Fruit fly (Drosophila melanogaster) whole organism, embryonic: ENCODE measurements around the gene CG6481.

Experiments
- Awh ChIP-seq: fragments of 200-800 bp; sonication (Bioruptor generic); IDR thresholded peaks from 2 replicates; pipeline ENCODE4, ENCODE4 v1.3.6; 2022; ENCODE audit warnings: missing biosample characterization, missing genetic modification characterization
- CG10267 ChIP-seq: fragments of 200-800 bp; sonication (Bioruptor generic); optimal IDR thresholded peaks from 2 replicates; lab custom pipeline; 2018; ENCODE audit warnings: missing biosample characterization, mild to moderate bottlenecking, missing genetic modification characterization, moderate library complexity
- CG10979 ChIP-seq: fragments of 200-800 bp; sonication (Bioruptor generic); optimal IDR thresholded peaks from 2 replicates; lab custom pipeline; 2018; ENCODE audit warnings: missing biosample characterization, mild to moderate bottlenecking, missing genetic modification characterization, moderate library complexity
- CG11456 ChIP-seq: fragments of 200-800 bp; sonication (Bioruptor generic); IDR thresholded peaks from 3 replicates; pipeline ENCODE4 v1.3.6; 2022; ENCODE audit warnings: missing biosample characterization, missing genetic modification characterization
- CG11504 ChIP-seq: fragments of 200-800 bp; sonication (Bioruptor generic); optimal IDR thresholded peaks from 3 replicates; lab custom pipeline; 2019; ENCODE audit warnings: missing biosample characterization, mild to moderate bottlenecking, missing genetic modification characterization, moderate library complexity
- CG11696 ChIP-seq: fragments of 200-800 bp; sonication (Bioruptor generic); IDR thresholded peaks from 2 replicates; pipeline ENCODE4 v1.3.6; 2022; ENCODE audit warnings: missing biosample characterization, missing genetic modification characterization
- CG12391 ChIP-seq: fragments of 200-800 bp; sonication (Bioruptor generic); optimal IDR thresholded peaks from 3 replicates; lab custom pipeline; 2018; ENCODE audit warnings: missing biosample characterization, mild to moderate bottlenecking, missing genetic modification characterization, moderate library complexity
- CG12659 ChIP-seq: fragments of 200-800 bp; sonication (Bioruptor generic); optimal IDR thresholded peaks from 3 replicates; lab custom pipeline; 2017; ENCODE audit warnings: mild to moderate bottlenecking, missing biosample characterization, missing genetic modification reagents, missing genetic modification characterization
- CG14050 ChIP-seq: fragments of 200-800 bp; sonication (Bioruptor generic); IDR thresholded peaks from 3 replicates; pipeline ENCODE4 v1.3.6; 2022; ENCODE audit warnings: missing biosample characterization, missing genetic modification characterization
- CG16813 ChIP-seq: fragments of 200-800 bp; sonication (Bioruptor generic); IDR thresholded peaks from 3 replicates; pipeline ENCODE4 v1.3.6; 2022; ENCODE audit warnings: missing biosample characterization, missing genetic modification characterization; ENCODE audit not compliant: partially characterized antibody
- CG16815 ChIP-seq: fragments of 200-800 bp; sonication (Bioruptor generic); optimal IDR thresholded peaks from 3 replicates; lab custom pipeline; 2017; ENCODE audit warnings: missing biosample characterization, mild to moderate bottlenecking, missing genetic modification characterization
- CG17359 ChIP-seq: fragments of 200-800 bp; sonication (Bioruptor generic); optimal IDR thresholded peaks from 3 replicates; lab custom pipeline; 2018; ENCODE audit warnings: missing biosample characterization, mild to moderate bottlenecking, missing genetic modification characterization, moderate library complexity
- CG17612 ChIP-seq: fragments of 200-800 bp; sonication (Bioruptor generic); IDR thresholded peaks from 2 replicates; pipeline ENCODE4 v1.3.6; 2022; ENCODE audit warnings: missing biosample characterization, missing genetic modification characterization
- CG18599 ChIP-seq: fragments of 200-800 bp; sonication (Bioruptor generic); optimal IDR thresholded peaks from 3 replicates; lab custom pipeline; 2017; ENCODE audit warnings: missing biosample characterization, missing genetic modification characterization, mild to moderate bottlenecking, moderate library complexity, missing genetic modification reagents
- CG32772 ChIP-seq: fragments of 200-800 bp; sonication (Bioruptor generic); IDR thresholded peaks from 2 replicates; pipeline ENCODE4 v1.3.6; 2022; ENCODE audit warnings: missing biosample characterization, missing genetic modification characterization
- CG34376 ChIP-seq: fragments of 200-800 bp; sonication (Bioruptor generic); optimal IDR thresholded peaks from 2 replicates; lab custom pipeline; 2018; ENCODE audit warnings: missing biosample characterization, mild to moderate bottlenecking, missing genetic modification characterization
- CG3995 ChIP-seq: fragments of 200-800 bp; sonication (Bioruptor generic); optimal IDR thresholded peaks from 3 replicates; lab custom pipeline; 2016; ENCODE audit warnings: missing biosample characterization, missing genetic modification characterization
- CG4282 ChIP-seq: fragments of 200-800 bp; sonication (Bioruptor generic); optimal IDR thresholded peaks from 2 replicates; lab custom pipeline; 2016; ENCODE audit warnings: missing biosample characterization, missing genetic modification characterization
- CG9727 ChIP-seq: fragments of 200-800 bp; sonication (Bioruptor generic); optimal IDR thresholded peaks from 3 replicates; lab custom pipeline; 2017; ENCODE audit warnings: missing biosample characterization, mild to moderate bottlenecking, missing genetic modification characterization
- CG9932 ChIP-seq: fragments of 200-800 bp; sonication (Bioruptor generic); IDR thresholded peaks from 2 replicates; pipeline ENCODE4 v1.3.6; 2022; ENCODE audit warnings: missing biosample characterization, missing genetic modification characterization
- Chrac-16 ChIP-seq: fragments of 200-800 bp; sonication (Bioruptor generic); optimal IDR thresholded peaks from 3 replicates; lab custom pipeline; 2016; ENCODE audit warnings: missing biosample characterization, missing genetic modification characterization
- CoRest ChIP-seq: fragments of 200-800 bp; sonication (Bioruptor generic); optimal IDR thresholded peaks from 3 replicates; lab custom pipeline; 2018; ENCODE audit warnings: missing biosample characterization, mild to moderate bottlenecking, missing genetic modification characterization, moderate library complexity
- Mad ChIP-seq: fragments of 200-800 bp; sonication (Bioruptor generic); optimal IDR thresholded peaks from 2 replicates; lab custom pipeline; 2016; ENCODE audit warnings: missing biosample characterization, missing genetic modification characterization
- Max ChIP-seq: fragments of 200-800 bp; sonication (Bioruptor generic); optimal IDR thresholded peaks from 2 replicates; lab custom pipeline; 2016; ENCODE audit warnings: missing biosample characterization, mild to moderate bottlenecking, missing genetic modification characterization
- Meics ChIP-seq: fragments of 200-800 bp; sonication (Bioruptor generic); optimal IDR thresholded peaks from 2 replicates; lab custom pipeline; 2017; ENCODE audit warnings: missing biosample characterization, mild to moderate bottlenecking, missing genetic modification characterization
- Mes4 ChIP-seq: fragments of 200-800 bp; sonication (Bioruptor generic); optimal IDR thresholded peaks from 2 replicates; lab custom pipeline; 2016; ENCODE audit warnings: missing biosample characterization, missing genetic modification characterization
- Myb ChIP-seq: fragments of 200-800 bp; sonication (Bioruptor generic); optimal IDR thresholded peaks from 2 replicates; lab custom pipeline; 2016; ENCODE audit warnings: missing biosample characterization, missing genetic modification characterization
- Nf-YC ChIP-seq: fragments of 200-800 bp; optimal IDR thresholded peaks from 3 replicates; lab custom pipeline; 2019; ENCODE audit warnings: missing biosample characterization, mild to moderate bottlenecking, missing genetic modification characterization, moderate library complexity
- PHDP ChIP-seq: fragments of 200-800 bp; sonication (Bioruptor generic); optimal IDR thresholded peaks from 3 replicates; lab custom pipeline; 2018; ENCODE audit warnings: missing biosample characterization, mild to moderate bottlenecking, missing genetic modification characterization, moderate library complexity
- Trl ChIP-seq, 3 experiments: fragments of >200 bp in 2 of 3; fragments of 200-800 bp in 1 of 3; sonication (Bioruptor generic) in 1 of 3; optimal IDR thresholded peaks; 2 replicates in 1 of 3; 3 replicates in 2 of 3; lab custom pipeline; 2016 to 2017; ENCODE audit warnings: missing biosample characterization in 1 of 3, missing genetic modification characterization in 1 of 3
- Xrp1 ChIP-seq: fragments of 200-800 bp; sonication (Bioruptor generic); IDR thresholded peaks from 2 replicates; pipeline ENCODE4 v1.3.6; 2022; ENCODE audit warnings: missing biosample characterization, missing genetic modification characterization
- bbx ChIP-seq: fragments of 200-800 bp; sonication (Bioruptor generic); IDR thresholded peaks from 2 replicates; pipeline ENCODE4 v1.3.6; 2022; ENCODE audit warnings: missing biosample characterization, missing genetic modification characterization; ENCODE audit not compliant: partially characterized antibody
- bsh ChIP-seq, 2 experiments: fragments of 200-800 bp; sonication (Bioruptor generic); optimal IDR thresholded peaks; 2 replicates each; lab custom pipeline; 2017 to 2018; ENCODE audit warnings: mild to moderate bottlenecking in 2 of 2, missing biosample characterization in 2 of 2, missing genetic modification characterization in 2 of 2, moderate library complexity in 1 of 2
- btn ChIP-seq: fragments of 200-800 bp; sonication (Bioruptor generic); optimal IDR thresholded peaks from 2 replicates; lab custom pipeline; 2016; ENCODE audit warnings: missing biosample characterization, missing genetic modification characterization
- chif ChIP-seq, 2 experiments: fragments of 200-800 bp; sonication (Bioruptor generic); optimal IDR thresholded peaks; 3 replicates each; lab custom pipeline; 2016; ENCODE audit warnings: missing biosample characterization in 2 of 2, missing genetic modification characterization in 2 of 2
- dmrt11E ChIP-seq: fragments of 200-800 bp; sonication (Bioruptor generic); optimal IDR thresholded peaks from 3 replicates; lab custom pipeline; 2018; ENCODE audit warnings: missing biosample characterization, mild to moderate bottlenecking, missing genetic modification characterization, moderate library complexity
- fd64A ChIP-seq: fragments of 200-800 bp; sonication (Bioruptor generic); optimal IDR thresholded peaks from 3 replicates; lab custom pipeline; 2018; ENCODE audit warnings: missing biosample characterization, mild to moderate bottlenecking, missing genetic modification characterization
- gcm2 ChIP-seq: fragments of 200-800 bp; sonication (Bioruptor generic); optimal IDR thresholded peaks from 2 replicates; lab custom pipeline; 2016; ENCODE audit warnings: missing biosample characterization, missing genetic modification characterization
- grau ChIP-seq: fragments of 200-800 bp; optimal IDR thresholded peaks from 3 replicates; lab custom pipeline; 2019; ENCODE audit warnings: missing biosample characterization, mild to moderate bottlenecking, missing genetic modification characterization, moderate library complexity
- hth ChIP-seq: fragments of >200 bp; optimal IDR thresholded peaks from 2 replicates; lab custom pipeline; 2017; ENCODE audit warnings: inconsistent platforms
- nmo ChIP-seq: fragments of 200-800 bp; sonication (Bioruptor generic); optimal IDR thresholded peaks from 2 replicates; lab custom pipeline; 2018; ENCODE audit warnings: missing biosample characterization, mild to moderate bottlenecking, missing genetic modification characterization, moderate library complexity
- oc ChIP-seq: fragments of 200-800 bp; sonication (Bioruptor generic); optimal IDR thresholded peaks from 2 replicates; lab custom pipeline; 2018; ENCODE audit warnings: missing biosample characterization, mild to moderate bottlenecking, missing genetic modification characterization, moderate library complexity
- pb ChIP-seq: fragments of 200-800 bp; sonication (Bioruptor generic); optimal IDR thresholded peaks from 3 replicates; lab custom pipeline; 2016; ENCODE audit warnings: missing biosample characterization, missing genetic modification characterization
- prd ChIP-seq, 3 experiments: fragments of >200 bp in 2 of 3; fragments of 200-800 bp in 1 of 3; sonication (Bioruptor generic) in 1 of 3; optimal IDR thresholded peaks in 2 of 3; IDR thresholded peaks in 1 of 3; 2 replicates in 2 of 3; 3 replicates in 1 of 3; pipeline versions ENCODE4 v1.3.6 to Lab custom; 2017 to 2022; ENCODE audit warnings: missing biosample characterization in 1 of 3, missing genetic modification characterization in 1 of 3
- pum ChIP-seq: fragments of 200-800 bp; sonication (Bioruptor generic); optimal IDR thresholded peaks from 2 replicates; lab custom pipeline; 2016; ENCODE audit warnings: missing biosample characterization, missing genetic modification characterization
- scrt ChIP-seq: fragments of 200-800 bp; sonication (Bioruptor generic); optimal IDR thresholded peaks from 2 replicates; lab custom pipeline; 2018; ENCODE audit warnings: missing biosample characterization, mild to moderate bottlenecking, missing genetic modification characterization, moderate library complexity
- trh ChIP-seq: fragments of 200-800 bp; sonication (Bioruptor generic); optimal IDR thresholded peaks from 2 replicates; lab custom pipeline; 2016; ENCODE audit warnings: missing biosample characterization, missing genetic modification characterization
- zfh2 ChIP-seq: fragments of 200-800 bp; sonication (Bioruptor generic); optimal IDR thresholded peaks from 2 replicates; lab custom pipeline; 2016; ENCODE audit warnings: missing biosample characterization, missing genetic modification characterization

The CG6481 gene

dm6 chrX:18543328-18543727, 21.1 kb upstream of the CG6481 start:
- TF ChIP-seq CG34376 (GFP tag; lab: Kevin White, UChicago), result no peak
- TF ChIP-seq hth, result no peak
- TF ChIP-seq, all 482 proteins: peak for 0

dm6 chrX:18541915-18542314, 19.7 kb upstream of the CG6481 start:
- TF ChIP-seq dmrt11E (tag; lab: Kevin White, UChicago), result peak; percentile 45
- TF ChIP-seq grau (tag; lab: Kevin White, UChicago), result peak; percentile 13
- no peak for TF ChIP-seq btn (GFP tag; lab: Kevin White, UChicago)
- no peak for TF ChIP-seq bbx (GFP tag; lab: Robert Waterston, UW)
- TF ChIP-seq CG9932 (GFP tag; lab: Robert Waterston, UW), result no peak
- TF ChIP-seq PHDP (tag; lab: Kevin White, UChicago), result peak; percentile 19
- TF ChIP-seq CG18599 (GFP tag; lab: Kevin White, UChicago), result no peak
- TF ChIP-seq Trl (optimal IDR thresholded peaks at IDR 0.05; lab: Kevin White, UChicago), result no peak
- no peak for TF ChIP-seq Trl (GFP tag; optimal IDR thresholded peaks at IDR 0.05; lab: Kevin White, UChicago)
- no peak for TF ChIP-seq Myb (GFP tag; lab: Kevin White, UChicago)
- no peak for TF ChIP-seq Meics
- no peak for TF ChIP-seq prd (optimal IDR thresholded peaks at IDR 0.05; lab: Kevin White, UChicago)
- peak; percentile 55; the same call in 2 of the 3 replicates for TF ChIP-seq prd (GFP tag; IDR thresholded peaks at IDR 0.05; lab: Robert Waterston, UW)
- TF ChIP-seq Xrp1, result peak; percentile 69; the same call in 1 of the 2 replicates
- no peak for TF ChIP-seq fd64A
- no peak for TF ChIP-seq Mad (GFP tag; lab: Kevin White, UChicago)
- TF ChIP-seq bsh (GFP tag; optimal IDR thresholded peaks at IDR 0.05; lab: Kevin White, UChicago), result peak; percentile 4 to 43
- no peak for TF ChIP-seq Mes4 (GFP tag; lab: Kevin White, UChicago)
- TF ChIP-seq nmo (GFP tag; lab: Kevin White, UChicago), result peak; percentile 26
- TF ChIP-seq pum (GFP tag; lab: Kevin White, UChicago), result no peak
- TF ChIP-seq CG16813 (GFP tag; lab: Robert Waterston, UW), result no peak
- TF ChIP-seq CG12659 (GFP tag; lab: Kevin White, UChicago), result no peak
- no peak for TF ChIP-seq CG17612 (GFP tag; lab: Robert Waterston, UW)
- TF ChIP-seq CG10267 (tag; lab: Kevin White, UChicago), result peak; percentile 7
- TF ChIP-seq CG11696 (GFP tag; lab: Robert Waterston, UW), result no peak
- no peak for TF ChIP-seq CG9727 (GFP tag; lab: Kevin White, UChicago)
- 0 out of 2 replicates have a peak, but pooled peaks have one; percentile 17 for TF ChIP-seq CG32772 (GFP tag; lab: Robert Waterston, UW)
- TF ChIP-seq CG10979, result peak; percentile 49
- no peak for TF ChIP-seq Awh
- TF ChIP-seq Max (GFP tag; lab: Kevin White, UChicago), result no peak
- TF ChIP-seq CG3995, result no peak
- peak; percentile 1 for TF ChIP-seq Chrac-16 (GFP tag; lab: Kevin White, UChicago)
- peak; percentile 17 for TF ChIP-seq CG12391
- no peak for TF ChIP-seq CG11456 (GFP tag; lab: Robert Waterston, UW)
- no peak for TF ChIP-seq pb (GFP tag; lab: Kevin White, UChicago)
- peak; percentile 12 to 16 for TF ChIP-seq chif (GFP tag; optimal IDR thresholded peaks at IDR 0.05; lab: Kevin White, UChicago)
- no peak for TF ChIP-seq scrt (GFP tag; lab: Kevin White, UChicago)
- TF ChIP-seq oc (tag; lab: Kevin White, UChicago), result no peak
- peak; percentile 8 for TF ChIP-seq CG17359 (tag; lab: Kevin White, UChicago)
- TF ChIP-seq CG16815, result no peak
- no peak for TF ChIP-seq CoRest (tag; lab: Kevin White, UChicago)
- no peak for TF ChIP-seq CG14050 (GFP tag; lab: Robert Waterston, UW)
- no peak for TF ChIP-seq trh (GFP tag; lab: Kevin White, UChicago)
- no peak for TF ChIP-seq zfh2 (GFP tag; lab: Kevin White, UChicago)
- TF ChIP-seq gcm2 (GFP tag; lab: Kevin White, UChicago), result no peak
- TF ChIP-seq CG11504 (tag; lab: Kevin White, UChicago), result peak; percentile 44
- no peak for TF ChIP-seq Nf-YC
- TF ChIP-seq CG4282 (GFP tag; lab: Kevin White, UChicago), result no peak
